Fruit fly (Drosophila melanogaster) whole organism, embryonic: Measurements from ENCODE around the gene Vps39.

ENCODE experiments used
- Aef1 ChIP-seq: fragments of 200-800 bp; sonication (Bioruptor generic); IDR thresholded peaks from 3 replicates; pipeline ENCODE4 v1.3.6; 2022; ENCODE audit warnings: missing biosample characterization, missing genetic modification characterization
- Bdp1 ChIP-seq: fragments of 200-800 bp; sonication (Bioruptor generic); optimal IDR thresholded peaks from 3 replicates; lab custom pipeline; 2016; ENCODE audit warnings: missing biosample characterization, missing genetic modification characterization
- Bteb2 ChIP-seq: fragments of 200-800 bp; sonication (Bioruptor generic); optimal IDR thresholded peaks from 2 replicates; lab custom pipeline; 2016; ENCODE audit warnings: missing biosample characterization, missing genetic modification characterization
- CG10274 ChIP-seq: fragments of 200-800 bp; sonication (Bioruptor generic); optimal IDR thresholded peaks from 3 replicates; lab custom pipeline; 2017; ENCODE audit warnings: missing biosample characterization, mild to moderate bottlenecking, missing genetic modification characterization
- CG11560 ChIP-seq: fragments of 200-800 bp; sonication (Bioruptor generic); IDR thresholded peaks from 3 replicates; pipeline ENCODE4 v1.3.6; 2022; ENCODE audit warnings: missing biosample characterization, missing genetic modification characterization
- CG1233 ChIP-seq: fragments of 200-800 bp; sonication (Bioruptor generic); optimal IDR thresholded peaks from 4 replicates; lab custom pipeline; 2018; ENCODE audit warnings: missing biosample characterization, mild to moderate bottlenecking, missing genetic modification characterization
- CG12769 ChIP-seq: fragments of 200-800 bp; sonication (Bioruptor generic); optimal IDR thresholded peaks from 2 replicates; lab custom pipeline; 2019; ENCODE audit warnings: missing biosample characterization, mild to moderate bottlenecking, missing genetic modification characterization, moderate library complexity
- CG13296 ChIP-seq: fragments of 200-800 bp; sonication (Bioruptor generic); optimal IDR thresholded peaks from 3 replicates; lab custom pipeline; 2018; ENCODE audit warnings: missing biosample characterization, mild to moderate bottlenecking, missing genetic modification characterization
- CG1647 ChIP-seq: fragments of 200-800 bp; sonication (Bioruptor generic); optimal IDR thresholded peaks from 3 replicates; lab custom pipeline; 2016; ENCODE audit warnings: missing biosample characterization, missing genetic modification characterization
- CG17568 ChIP-seq: fragments of 200-800 bp; sonication (Bioruptor generic); optimal IDR thresholded peaks from 2 replicates; lab custom pipeline; 2018; ENCODE audit warnings: missing biosample characterization, mild to moderate bottlenecking, missing genetic modification characterization, moderate library complexity
- CG17802 ChIP-seq: fragments of 200-800 bp; sonication (Bioruptor generic); optimal IDR thresholded peaks from 2 replicates; lab custom pipeline; 2018; ENCODE audit warnings: missing biosample characterization, mild to moderate bottlenecking, missing genetic modification characterization, moderate library complexity
- CG2889 ChIP-seq: fragments of 200-800 bp; sonication (Bioruptor generic); IDR thresholded peaks from 3 replicates; pipeline ENCODE4 v1.3.6; 2022; ENCODE audit warnings: missing biosample characterization, missing genetic modification characterization
- CG31365 ChIP-seq: fragments of 200-800 bp; sonication (Bioruptor generic); optimal IDR thresholded peaks from 2 replicates; lab custom pipeline; 2018; ENCODE audit warnings: missing biosample characterization, mild to moderate bottlenecking, missing genetic modification characterization
- CG6689 ChIP-seq: fragments of 200-800 bp; sonication (Bioruptor generic); IDR thresholded peaks from 2 replicates; pipeline ENCODE4 v1.3.6; 2022; ENCODE audit warnings: missing biosample characterization, missing genetic modification characterization
- CG6791 ChIP-seq: fragments of 200-800 bp; sonication (Bioruptor generic); IDR thresholded peaks from 3 replicates; pipeline ENCODE4 v1.3.6; 2022; ENCODE audit warnings: missing biosample characterization, missing genetic modification characterization; ENCODE audit not compliant: partially characterized antibody
- CG8478 ChIP-seq: fragments of >200 bp; optimal IDR thresholded peaks from 2 replicates; lab custom pipeline; 2018
- CG9932 ChIP-seq: fragments of 200-800 bp; sonication (Bioruptor generic); IDR thresholded peaks from 2 replicates; pipeline ENCODE4 v1.3.6; 2022; ENCODE audit warnings: missing biosample characterization, missing genetic modification characterization
- CoRest ChIP-seq: fragments of 200-800 bp; sonication (Bioruptor generic); optimal IDR thresholded peaks from 3 replicates; lab custom pipeline; 2018; ENCODE audit warnings: missing biosample characterization, mild to moderate bottlenecking, missing genetic modification characterization, moderate library complexity
- CrebB ChIP-seq: fragments of 200-800 bp; sonication (Bioruptor generic); optimal IDR thresholded peaks from 3 replicates; lab custom pipeline; 2018; ENCODE audit warnings: missing biosample characterization, mild to moderate bottlenecking, missing genetic modification characterization
- Deaf1 ChIP-seq: fragments of 200-800 bp; optimal IDR thresholded peaks from 3 replicates; lab custom pipeline; 2019; ENCODE audit warnings: missing biosample characterization, mild to moderate bottlenecking, missing genetic modification characterization, moderate library complexity
- Dip3 ChIP-seq: fragments of 200-800 bp; sonication (Bioruptor generic); optimal IDR thresholded peaks from 3 replicates; lab custom pipeline; 2016; ENCODE audit warnings: missing biosample characterization, missing genetic modification characterization
- Dll ChIP-seq: fragments of 200-800 bp; sonication (Bioruptor generic); IDR thresholded peaks from 4 replicates; pipeline ENCODE4 v1.3.6; 2022; ENCODE audit warnings: missing biosample characterization, missing genetic modification characterization; ENCODE audit not compliant: partially characterized antibody
- Hmr ChIP-seq: fragments of 200-800 bp; sonication (Bioruptor generic); optimal IDR thresholded peaks from 3 replicates; lab custom pipeline; 2017; ENCODE audit warnings: mild to moderate bottlenecking, missing biosample characterization, missing genetic modification reagents, missing genetic modification characterization
- MTF-1 ChIP-seq: fragments of 200-800 bp; sonication (Bioruptor generic); optimal IDR thresholded peaks from 2 replicates; lab custom pipeline; 2018; ENCODE audit warnings: missing biosample characterization, mild to moderate bottlenecking, missing genetic modification characterization, borderline replicate concordance
- Meics ChIP-seq: fragments of 200-800 bp; sonication (Bioruptor generic); optimal IDR thresholded peaks from 2 replicates; lab custom pipeline; 2017; ENCODE audit warnings: missing biosample characterization, mild to moderate bottlenecking, missing genetic modification characterization
- NC2β ChIP-seq: fragments of 200-800 bp; sonication (Bioruptor generic); optimal IDR thresholded peaks from 2 replicates; lab custom pipeline; 2016; ENCODE audit warnings: missing biosample characterization, missing genetic modification characterization
- NK7.1 ChIP-seq: fragments of 200-800 bp; sonication (Bioruptor generic); optimal IDR thresholded peaks from 3 replicates; lab custom pipeline; 2016; ENCODE audit warnings: missing biosample characterization, missing genetic modification characterization
- Oli ChIP-seq: fragments of 200-800 bp; sonication (Bioruptor generic); optimal IDR thresholded peaks from 2 replicates; lab custom pipeline; 2018; ENCODE audit warnings: missing biosample characterization, mild to moderate bottlenecking, missing genetic modification characterization, moderate library complexity
- Six4 ChIP-seq: fragments of 200-800 bp; sonication (Bioruptor generic); optimal IDR thresholded peaks from 2 replicates; lab custom pipeline; 2016; ENCODE audit warnings: missing biosample characterization, missing genetic modification characterization
- abd-A ChIP-seq: fragments of 200-800 bp; sonication (Bioruptor generic); optimal IDR thresholded peaks from 3 replicates; lab custom pipeline; 2019; ENCODE audit warnings: missing biosample characterization, mild to moderate bottlenecking, missing genetic modification characterization, moderate library complexity
- bbx ChIP-seq: fragments of 200-800 bp; sonication (Bioruptor generic); IDR thresholded peaks from 2 replicates; pipeline ENCODE4 v1.3.6; 2022; ENCODE audit warnings: missing biosample characterization, missing genetic modification characterization; ENCODE audit not compliant: partially characterized antibody
- chn ChIP-seq: fragments of 200-800 bp; sonication (Bioruptor generic); optimal IDR thresholded peaks from 2 replicates; lab custom pipeline; 2016; ENCODE audit warnings: missing biosample characterization, missing genetic modification characterization
- cwo ChIP-seq: fragments of 200-800 bp; sonication (Bioruptor generic); optimal IDR thresholded peaks from 3 replicates; lab custom pipeline; 2017; ENCODE audit warnings: missing biosample characterization, missing genetic modification characterization, mild to moderate bottlenecking, moderate library complexity, missing genetic modification reagents
- da ChIP-seq: fragments of 200-800 bp; sonication (Bioruptor generic); optimal IDR thresholded peaks from 2 replicates; lab custom pipeline; 2016; ENCODE audit warnings: missing biosample characterization, missing genetic modification characterization
- ewg ChIP-seq: fragments of 200-800 bp; sonication (Bioruptor generic); optimal IDR thresholded peaks from 3 replicates; lab custom pipeline; 2017; ENCODE audit warnings: mild to moderate bottlenecking, missing biosample characterization, missing genetic modification reagents, missing genetic modification characterization
- ftz-f1 ChIP-seq: fragments of 200-800 bp; sonication (Bioruptor generic); optimal IDR thresholded peaks from 2 replicates; lab custom pipeline; 2016; ENCODE audit warnings: missing biosample characterization, missing genetic modification characterization
- her ChIP-seq: fragments of 200-800 bp; sonication (Bioruptor generic); optimal IDR thresholded peaks from 2 replicates; lab custom pipeline; 2016; ENCODE audit warnings: missing biosample characterization, missing genetic modification characterization
- klu ChIP-seq: fragments of 200-800 bp; sonication (Bioruptor generic); IDR thresholded peaks from 2 replicates; pipeline ENCODE4 v1.3.6; 2022; ENCODE audit warnings: missing biosample characterization, missing genetic modification characterization
- mirr ChIP-seq: fragments of 200-800 bp; sonication (Bioruptor generic); optimal IDR thresholded peaks from 3 replicates; lab custom pipeline; 2018; ENCODE audit warnings: missing biosample characterization, mild to moderate bottlenecking, missing genetic modification characterization
- odd ChIP-seq: fragments of 200-800 bp; sonication (Bioruptor generic); optimal IDR thresholded peaks from 2 replicates; lab custom pipeline; 2017; ENCODE audit warnings: missing biosample characterization, mild to moderate bottlenecking, missing genetic modification characterization
- pros ChIP-seq: fragments of 200-800 bp; sonication (Bioruptor generic); optimal IDR thresholded peaks from 3 replicates; lab custom pipeline; 2019; ENCODE audit warnings: missing biosample characterization, mild to moderate bottlenecking, missing genetic modification characterization, moderate library complexity
- run ChIP-seq: fragments of 200-800 bp; sonication (Bioruptor generic); optimal IDR thresholded peaks from 3 replicates; lab custom pipeline; 2018; ENCODE audit warnings: missing biosample characterization, mild to moderate bottlenecking, missing genetic modification characterization
- salm ChIP-seq: fragments of 200-800 bp; sonication (Bioruptor generic); optimal IDR thresholded peaks from 2 replicates; lab custom pipeline; 2018; ENCODE audit warnings: missing biosample characterization, mild to moderate bottlenecking, missing genetic modification characterization
- seq ChIP-seq: fragments of 200-800 bp; sonication (Bioruptor generic); IDR thresholded peaks from 2 replicates; pipeline ENCODE4 v1.3.6; 2022; ENCODE audit warnings: missing biosample characterization, missing genetic modification characterization
- slp2 ChIP-seq: fragments of 200-800 bp; sonication (Bioruptor generic); optimal IDR thresholded peaks from 2 replicates; lab custom pipeline; 2016; ENCODE audit warnings: missing biosample characterization, missing genetic modification characterization
- sqz ChIP-seq: fragments of 200-800 bp; sonication (Bioruptor generic); optimal IDR thresholded peaks from 3 replicates; lab custom pipeline; 2018; ENCODE audit warnings: missing biosample characterization, mild to moderate bottlenecking, missing genetic modification characterization
- ssp ChIP-seq: fragments of 200-800 bp; sonication (Bioruptor generic); IDR thresholded peaks from 2 replicates; pipeline ENCODE4 v1.3.6; 2022; ENCODE audit warnings: missing biosample characterization, missing genetic modification characterization
- stc ChIP-seq: fragments of 200-800 bp; sonication (Bioruptor generic); IDR thresholded peaks from 2 replicates; pipeline ENCODE4 v1.3.6; 2022; ENCODE audit warnings: missing biosample characterization, missing genetic modification characterization
- unpg ChIP-seq: fragments of 200-800 bp; sonication (Bioruptor generic); optimal IDR thresholded peaks from 3 replicates; lab custom pipeline; 2018; ENCODE audit warnings: missing biosample characterization, mild to moderate bottlenecking, missing genetic modification characterization, moderate library complexity
- zf30C ChIP-seq: fragments of 200-800 bp; sonication (Bioruptor generic); optimal IDR thresholded peaks from 3 replicates; lab custom pipeline; 2018; ENCODE audit warnings: missing biosample characterization, mild to moderate bottlenecking, missing genetic modification characterization

The Vps39 gene

dm6 chr3R:18298298-18298899 lies 24.2 kb upstream of the Vps39 start (continued):
- no peak for TF ChIP-seq CG1233 (GFP tag; lab: Kevin White, UChicago)
- no peak for TF ChIP-seq MTF-1
- 0 out of 4 replicates have a peak, but pooled peaks have one; percentile 5 for TF ChIP-seq Dll (GFP tag; lab: Robert Waterston, UW)
- TF ChIP-seq CG12769 (tag; lab: Kevin White, UChicago) = peak; percentile 16
- TF ChIP-seq CG31365 (tag; lab: Kevin White, UChicago) = no peak
- peak; percentile 6 for TF ChIP-seq CoRest (tag; lab: Kevin White, UChicago)
- TF ChIP-seq Meics (GFP tag; lab: Kevin White, UChicago) = peak; percentile 31
- TF ChIP-seq CG9932 = peak; percentile 5; the same call in 1 of the 2 replicates
- TF ChIP-seq Bdp1 (GFP tag; lab: Kevin White, UChicago) = no peak
- no peak for TF ChIP-seq CG17802 (tag; lab: Kevin White, UChicago)
- 0 out of 3 replicates have a peak, but pooled peaks have one; percentile 26 for TF ChIP-seq CG2889 (GFP tag; lab: Robert Waterston, UW)
- TF ChIP-seq mirr (GFP tag; lab: Kevin White, UChicago) = peak; percentile 60
- peak; percentile 38 for TF ChIP-seq her
- TF ChIP-seq CG13296 (GFP tag; lab: Kevin White, UChicago) = peak; percentile 28
- TF ChIP-seq CG6791 (GFP tag; lab: Robert Waterston, UW) = peak; percentile 19; the same call in 1 of the 3 replicates
- peak; percentile 41 for TF ChIP-seq da (GFP tag; lab: Kevin White, UChicago)
- no peak for TF ChIP-seq ssp (GFP tag; lab: Robert Waterston, UW)
- no peak for TF ChIP-seq CG11560
- TF ChIP-seq stc (GFP tag; lab: Robert Waterston, UW) = 0 out of 2 replicates have a peak, but pooled peaks have one; percentile 18
- peak; percentile 12 for TF ChIP-seq CG8478
- peak; percentile 23; the same call in 1 of the 2 replicates for TF ChIP-seq bbx (GFP tag; lab: Robert Waterston, UW)
- no peak for TF ChIP-seq CG10274 (GFP tag; lab: Kevin White, UChicago)
- no peak for TF ChIP-seq NC2β (GFP tag; lab: Kevin White, UChicago)
- peak; percentile 31 for TF ChIP-seq run (tag; lab: Kevin White, UChicago)
- peak; percentile 74 for TF ChIP-seq seq (GFP tag; lab: Robert Waterston, UW)
- peak; percentile 39 for TF ChIP-seq CG1647
- peak; percentile 97 for TF ChIP-seq ftz-f1 (GFP tag; lab: Kevin White, UChicago)
- peak; percentile 72 for TF ChIP-seq Aef1 (GFP tag; lab: Robert Waterston, UW)
- peak; percentile 46 for TF ChIP-seq abd-A (tag; lab: Kevin White, UChicago)
- TF ChIP-seq unpg = peak; percentile 3
- no peak for TF ChIP-seq Oli (tag; lab: Kevin White, UChicago)
- peak; percentile 34 for TF ChIP-seq cwo (GFP tag; lab: Kevin White, UChicago)
- TF ChIP-seq pros = peak; percentile 81
- peak; percentile 59 for TF ChIP-seq ewg (GFP tag; lab: Kevin White, UChicago)
- peak; percentile 37 for TF ChIP-seq Deaf1 (tag; lab: Kevin White, UChicago)
- no peak for TF ChIP-seq NK7.1
- TF ChIP-seq salm (tag; lab: Kevin White, UChicago) = no peak
- TF ChIP-seq CrebB = peak; percentile 40
- TF ChIP-seq chn (GFP tag; lab: Kevin White, UChicago) = peak; percentile 23
- peak; percentile 41; the same call in 1 of the 2 replicates for TF ChIP-seq CG6689 (GFP tag; lab: Robert Waterston, UW)
- no peak for TF ChIP-seq Six4
- TF ChIP-seq sqz (GFP tag; lab: Kevin White, UChicago) = peak; percentile 8
- TF ChIP-seq klu (GFP tag; lab: Robert Waterston, UW) = no peak
- TF ChIP-seq Dip3 (GFP tag; lab: Kevin White, UChicago) = peak; percentile 18
- TF ChIP-seq CG17568 = no peak
- TF ChIP-seq zf30C = no peak
- peak; percentile 17 for TF ChIP-seq Bteb2 (GFP tag; lab: Kevin White, UChicago)
- TF ChIP-seq odd (GFP tag; lab: Kevin White, UChicago) = peak; percentile 25
- TF ChIP-seq Hmr (GFP tag; lab: Kevin White, UChicago) = peak; percentile 37
- no peak for TF ChIP-seq slp2 (GFP tag; lab: Kevin White, UChicago)
